Worm (Caenorhabditis elegans): Measurements from ENCODE around the gene nep-2.

- no peak for TF ChIP-seq lin-15B (tag; optimal IDR thresholded peaks at IDR 0.05)
- no peak for TF ChIP-seq egl-5 (tag; optimal IDR thresholded peaks at IDR 0.05)
- no peak for TF ChIP-seq tbx-2 (tag; optimal IDR thresholded peaks at IDR 0.05)
- no peak for TF ChIP-seq nhr-76 (tag; optimal IDR thresholded peaks at IDR 0.05)
- no peak for TF ChIP-seq lsy-12 (tag; optimal IDR thresholded peaks at IDR 0.05)
- no peak for TF ChIP-seq unc-39 (tag; optimal IDR thresholded peaks at IDR 0.05)
- TF ChIP-seq ZK546.5 (tag; optimal IDR thresholded peaks at IDR 0.05): no peak
- no peak for TF ChIP-seq zag-1 (tag; optimal IDR thresholded peaks at IDR 0.05)
- TF ChIP-seq elt-3 (tag; optimal IDR thresholded peaks at IDR 0.05): no peak
- no peak for TF ChIP-seq ama-1 (optimal IDR thresholded peaks at IDR 0.05)
- TF ChIP-seq sea-2 (GFP tag; optimal IDR thresholded peaks at IDR 0.05): no peak
Measured at ce11 chrII:2719212-2719611, 6.3 kb downstream of the nep-2 start.
